Worm (Caenorhabditis elegans): ENCODE measurements around the gene Y116F11B.9.

Gene Y116F11B.9

ce11 chrV:19897982-19898381 lies 30.2 kb upstream of the Y116F11B.9 start:
- no peak for TF ChIP-seq pqm-1 (tag; optimal IDR thresholded peaks at IDR 0.05)
- TF ChIP-seq elt-3 (tag; optimal IDR thresholded peaks at IDR 0.05) = no peak
- TF ChIP-seq skn-1 (tag; optimal IDR thresholded peaks at IDR 0.05) = no peak
- TF ChIP-seq swsn-7 (tag; optimal IDR thresholded peaks at IDR 0.05) = no peak

DNA sequence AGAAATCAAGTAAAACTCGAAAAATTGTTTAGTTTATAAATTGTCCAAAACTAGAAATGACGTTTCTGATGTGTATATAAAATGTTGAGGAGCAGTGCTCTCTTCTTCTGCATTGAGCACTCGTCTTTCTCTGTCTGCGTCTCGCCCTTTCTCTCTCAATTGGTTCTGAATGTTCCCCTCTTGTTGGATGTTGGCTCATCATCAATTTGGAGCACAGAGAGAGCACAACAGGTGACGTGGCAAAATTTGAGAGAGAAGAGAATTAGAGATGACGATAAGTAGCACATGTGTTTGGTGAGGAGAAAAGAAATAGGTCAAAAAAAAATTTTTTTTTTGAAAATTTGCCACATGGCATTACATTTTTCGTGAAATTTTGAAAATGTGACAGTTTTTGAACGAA lies 29.8 kb upstream of the Y116F11B.9 start:
- TF ChIP-seq mdl-1 (tag; optimal IDR thresholded peaks at IDR 0.05) (peak in 1 of 2 experiments; percentile 47), unc-130 (tag; optimal IDR thresholded peaks at IDR 0.05) (no peak), xbp-1 (tag; optimal IDR thresholded peaks at IDR 0.05) (peak; percentile 35), alr-1 (tag; optimal IDR thresholded peaks at IDR 0.05; ENCODE audit: borderline replicate concordance) (no peak), lsy-2 (tag; optimal IDR thresholded peaks at IDR 0.05) (peak; percentile 69 to 75), ets-5 (GFP tag; IDR thresholded peaks at IDR 0.05) (no peak), hpl-2 (GFP tag; optimal IDR thresholded peaks at IDR 0.05) (no peak), swsn-7 (tag; optimal IDR thresholded peaks at IDR 0.05) (peak; percentile 50), snpc-4 (tag; optimal IDR thresholded peaks at IDR 0.05) (peak; percentile 53), nhr-77 (tag; optimal IDR thresholded peaks at IDR 0.05) (no peak), pqm-1 (tag; optimal IDR thresholded peaks at IDR 0.05) (no peak), nhr-20 (tag; optimal IDR thresholded peaks at IDR 0.05) (peak; percentile 20), F16B12.6 (tag; optimal IDR thresholded peaks at IDR 0.05) (peak; percentile 24), tbx-2 (tag; optimal IDR thresholded peaks at IDR 0.05) (peak; percentile 29), nhr-19 (GFP tag; conservative IDR thresholded peaks at IDR 0.05) (peak; percentile 50), nhr-11 (tag; optimal IDR thresholded peaks at IDR 0.05) (peak; percentile 29), fkh-10 (GFP tag; optimal IDR thresholded peaks at IDR 0.05) (peak; percentile 25), irx-1 (tag; optimal IDR thresholded peaks at IDR 0.05) (peak; percentile 8), C34B4.2 (tag; optimal IDR thresholded peaks at IDR 0.05) (no peak), nhr-85 (tag) (no peak), rnt-1 (tag; optimal IDR thresholded peaks at IDR 0.05) (peak; percentile 86), blmp-1 (tag; optimal IDR thresholded peaks at IDR 0.05) (no peak), nhr-12 (tag; optimal IDR thresholded peaks at IDR 0.05) (no peak), jun-1 (tag; optimal IDR thresholded peaks at IDR 0.05) (no peak), zip-4 (GFP tag; optimal IDR thresholded peaks at IDR 0.05) (no peak), lin-14 (GFP tag; optimal IDR thresholded peaks at IDR 0.05) (peak; percentile 92), dsc-1 (tag; optimal IDR thresholded peaks at IDR 0.05) (peak; percentile 81), nhr-47 (tag; optimal IDR thresholded peaks at IDR 0.05) (no peak), unc-62 (GFP tag; optimal IDR thresholded peaks at IDR 0.05) (no peak), lin-13 (GFP tag; optimal IDR thresholded peaks at IDR 0.05) (peak; percentile 53), vab-15 (tag; optimal IDR thresholded peaks at IDR 0.05) (no peak), Y116A8C.19 (tag; optimal IDR thresholded peaks at IDR 0.05; ENCODE audit: borderline replicate concordance) (no peak), egl-27 (tag; optimal IDR thresholded peaks at IDR 0.05) (peak in 1 of 2 experiments; percentile 29), ces-1 (GFP tag; optimal IDR thresholded peaks at IDR 0.05) (no peak), fkh-4 (tag; optimal IDR thresholded peaks at IDR 0.05; ENCODE audit: borderline replicate concordance) (peak; percentile 43), fos-1 (tag; optimal IDR thresholded peaks at IDR 0.05) (peak; percentile 49), nhr-71 (tag; optimal IDR thresholded peaks at IDR 0.05) (peak; percentile 85), C04F5.9 (tag; optimal IDR thresholded peaks at IDR 0.05) (no peak), unc-30 (tag; optimal IDR thresholded peaks at IDR 0.05) (no peak), ceh-82 (tag; optimal IDR thresholded peaks at IDR 0.05) (peak in 2 of 3 experiments; percentile 24 to 43), lin-39 (tag; optimal IDR thresholded peaks at IDR 0.05) (no peak), unc-86 (tag; optimal IDR thresholded peaks at IDR 0.05) (no peak), dpl-1 (GFP tag; optimal IDR thresholded peaks at IDR 0.05) (peak in 1 of 3 experiments; percentile 33), lin-35 (GFP tag; optimal IDR thresholded peaks at IDR 0.05) (peak; percentile 13 to 30), tlp-1 (tag; optimal IDR thresholded peaks at IDR 0.05) (no peak), zag-1 (tag; optimal IDR thresholded peaks at IDR 0.05) (no peak), snu-23 (GFP tag; optimal IDR thresholded peaks at IDR 0.05) (peak; percentile 65), mep-1 (tag; optimal IDR thresholded peaks at IDR 0.05) (peak; percentile 48), efl-1 (optimal IDR thresholded peaks at IDR 0.05) (peak; percentile 40 to 50), efl-1 (GFP tag; optimal IDR thresholded peaks at IDR 0.05 in 1 of 2) (peak; percentile 34 to 86)

Data from whole organism, L1 larva.